Fruit fly (Drosophila melanogaster) ovary, adult (tissue): Measurements from ENCODE around the gene RunxB.

Experiments
- CG17801 ChIP-seq: fragments of 200-800 bp; optimal IDR thresholded peaks from 2 replicates; lab custom pipeline; 2019; ENCODE audit warnings: missing biosample characterization, mild to moderate bottlenecking, missing genetic modification characterization, moderate library complexity; ENCODE audit not compliant: partially characterized antibody

The RunxB gene

DNA sequence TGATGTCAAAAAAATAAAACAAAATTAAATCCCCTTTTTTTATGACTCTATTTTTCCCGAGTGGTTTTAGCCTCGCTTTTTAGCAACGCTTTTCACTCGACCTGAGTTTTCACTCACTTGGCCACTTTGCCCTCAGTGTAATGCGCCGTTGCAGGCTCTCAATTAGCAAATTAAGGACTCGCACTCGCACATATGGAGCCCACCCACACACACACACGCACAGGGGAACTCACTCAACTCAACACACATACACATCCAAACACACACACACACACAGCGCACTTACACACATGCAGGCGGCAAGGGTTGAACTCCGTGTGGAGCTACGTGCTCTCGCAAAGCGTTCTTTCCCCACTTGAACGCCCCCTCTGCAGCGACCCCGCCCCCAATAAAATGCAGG lies 74.7 kb downstream of the RunxB start:
- no peak for TF ChIP-seq CG17801
